Fruit fly (Drosophila melanogaster) whole organism, pupa: ENCODE results near the gene CG7715.

Source experiments
- CG10348 ChIP-seq: fragments of 200-800 bp; sonication (Bioruptor generic); IDR thresholded peaks from 2 replicates; pipeline ENCODE4 v1.3.6; 2022; ENCODE audit warnings: missing biosample characterization, missing genetic modification characterization
- CG13204 ChIP-seq: fragments of 200-800 bp; sonication (Bioruptor generic); optimal IDR thresholded peaks from 2 replicates; lab custom pipeline; 2018; ENCODE audit warnings: missing biosample characterization, mild to moderate bottlenecking, missing genetic modification characterization, moderate library complexity
- CG34367 ChIP-seq: fragments of 200-800 bp; sonication (Bioruptor generic); optimal IDR thresholded peaks from 2 replicates; lab custom pipeline; 2018; ENCODE audit warnings: missing biosample characterization, mild to moderate bottlenecking, missing genetic modification characterization
- CG8301 ChIP-seq: fragments of 200-800 bp; sonication (Bioruptor generic); optimal IDR thresholded peaks from 2 replicates; lab custom pipeline; 2018; ENCODE audit warnings: missing biosample characterization, mild to moderate bottlenecking, missing genetic modification characterization
- CG9948 ChIP-seq: fragments of 200-800 bp; sonication (Bioruptor generic); optimal IDR thresholded peaks from 2 replicates; lab custom pipeline; 2018; ENCODE audit warnings: missing biosample characterization, mild to moderate bottlenecking, missing genetic modification characterization, moderate library complexity
- D1 ChIP-seq: fragments of 200-800 bp; sonication (Bioruptor generic); optimal IDR thresholded peaks from 2 replicates; lab custom pipeline; 2018; ENCODE audit warnings: missing biosample characterization, mild to moderate bottlenecking, missing genetic modification characterization, moderate library complexity
- EcR ChIP-seq: fragments of 200-800 bp; sonication (Bioruptor generic); optimal IDR thresholded peaks from 3 replicates; lab custom pipeline; 2019; ENCODE audit warnings: missing biosample characterization, missing genetic modification characterization, mild to moderate bottlenecking, moderate library complexity, missing genetic modification reagents
- Ets98B ChIP-seq: fragments of 200-800 bp; sonication (Bioruptor generic); IDR thresholded peaks from 2 replicates; pipeline ENCODE4 v1.3.6; 2022; ENCODE audit warnings: missing biosample characterization, missing genetic modification characterization
- Snoo ChIP-seq: fragments of 200-800 bp; sonication (Bioruptor generic); optimal IDR thresholded peaks from 3 replicates; lab custom pipeline; 2017; ENCODE audit warnings: missing biosample characterization, mild to moderate bottlenecking, missing genetic modification characterization, inconsistent platforms
- fd96Ca ChIP-seq: fragments of 200-800 bp; sonication (Bioruptor generic); IDR thresholded peaks from 3 replicates; pipeline ENCODE4 v1.3.6; 2022; ENCODE audit warnings: missing biosample characterization, missing genetic modification characterization

DNA sequence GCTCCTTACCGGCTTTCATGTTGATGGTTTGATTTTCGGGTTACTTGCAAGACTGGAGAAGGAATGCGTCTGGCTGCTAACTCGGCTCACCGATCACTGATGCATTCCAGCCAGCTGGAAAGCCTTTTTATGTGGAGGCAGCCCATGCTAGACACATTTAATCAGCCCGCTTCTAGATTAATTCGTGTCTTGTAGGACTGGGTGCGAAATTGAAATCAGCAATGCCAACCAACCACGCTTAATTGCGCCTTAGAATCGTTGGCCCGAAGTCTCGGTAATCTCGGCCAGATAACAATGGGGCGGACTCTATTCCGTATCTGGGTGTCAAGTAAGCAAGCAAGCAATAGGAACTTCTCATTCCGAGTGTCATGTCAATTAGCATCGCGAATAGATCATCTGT, 1.9 kb downstream of the CG7715 start, which contains the start of gene CG7714:
- TF ChIP-seq fd96Ca = no peak
- no peak for TF ChIP-seq CG10348 (GFP tag; lab: Robert Waterston, UW)
- no peak for TF ChIP-seq D1 (tag; lab: Kevin White, UChicago)
- TF ChIP-seq CG34367 (tag; lab: Kevin White, UChicago) = no peak
- no peak for TF ChIP-seq Snoo (tag; lab: Kevin White, UChicago)
- TF ChIP-seq CG9948 = no peak
- TF ChIP-seq EcR (GFP tag; lab: Kevin White, UChicago) = no peak
- TF ChIP-seq Ets98B (GFP tag; lab: Robert Waterston, UW) = no peak
- TF ChIP-seq CG13204 = no peak
- TF ChIP-seq CG8301 = no peak
